Worm (Caenorhabditis elegans): ENCODE results near the gene ZK1058.3.

- no peak for TF ChIP-seq hlh-6 (tag; optimal IDR thresholded peaks at IDR 0.05)
- no peak for TF ChIP-seq lin-11 (tag; optimal IDR thresholded peaks at IDR 0.05)
- no peak for TF ChIP-seq ceh-6 (GFP tag; optimal IDR thresholded peaks at IDR 0.05)
- no peak for TF ChIP-seq elt-2 (tag; optimal IDR thresholded peaks at IDR 0.05)
- no peak for TF ChIP-seq C08G9.2 (tag; optimal IDR thresholded peaks at IDR 0.05)
- TF ChIP-seq odd-2 (tag; optimal IDR thresholded peaks at IDR 0.05), result no peak
- TF ChIP-seq ceh-22 (tag; optimal IDR thresholded peaks at IDR 0.05), result no peak
- no peak for TF ChIP-seq nhr-11 (tag; optimal IDR thresholded peaks at IDR 0.05)
- no peak for TF ChIP-seq gmeb-2 (tag; optimal IDR thresholded peaks at IDR 0.05)
Measured at ce11 chrIII:3887586-3887985, 31.1 kb upstream of the ZK1058.3 start.
